Fruit fly (Drosophila melanogaster): ENCODE measurements around the gene Rpn12R.
A peak's percentile ranks its signal among the peaks of the same experiment; 100 is the strongest.

The Rpn12R gene

dm6 chr3L:15076380-15076779, 34.0 kb upstream of the Rpn12R start:
- peak; percentile 30 for TF ChIP-seq EcR (GFP tag; optimal IDR thresholded peaks at IDR 0.05)
- no peak for TF ChIP-seq Snoo (tag; optimal IDR thresholded peaks at IDR 0.05)
- TF ChIP-seq fd96Ca (GFP tag; IDR thresholded peaks at IDR 0.05) = no peak

- TF ChIP-seq rn (GFP tag; IDR thresholded peaks at IDR 0.05) (no peak), CG13204 (GFP tag; optimal IDR thresholded peaks at IDR 0.05) (no peak)
These were observed 31.3 kb upstream of the Rpn12R start for dm6 chr3L:15073680-15074079.

DNA sequence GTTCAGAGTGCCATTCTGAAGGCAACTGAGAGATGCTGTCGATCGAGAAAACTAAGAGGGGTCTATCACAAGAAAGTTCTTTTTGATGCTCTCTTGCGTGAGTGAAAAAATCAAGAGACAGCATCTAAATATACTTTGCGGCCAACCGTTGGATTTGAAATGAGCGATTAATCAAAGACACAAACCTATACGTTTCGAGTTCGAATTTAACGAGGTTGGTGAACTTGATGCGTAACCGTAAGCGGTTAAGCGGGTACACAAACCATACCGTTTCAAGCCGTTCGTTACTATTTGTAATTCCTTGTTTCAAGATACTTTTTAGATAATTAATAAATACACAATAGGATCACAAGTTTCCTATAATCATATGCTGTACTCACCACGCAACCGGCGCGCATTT, 29.8 kb upstream of the Rpn12R start:
- no peak for TF ChIP-seq Snoo (tag; optimal IDR thresholded peaks at IDR 0.05)
- TF ChIP-seq gl (tag; optimal IDR thresholded peaks at IDR 0.05) = no peak
- TF ChIP-seq rn (GFP tag; IDR thresholded peaks at IDR 0.05) = no peak
- no peak for TF ChIP-seq CG32121 (GFP tag; IDR thresholded peaks at IDR 0.05)

DNA sequence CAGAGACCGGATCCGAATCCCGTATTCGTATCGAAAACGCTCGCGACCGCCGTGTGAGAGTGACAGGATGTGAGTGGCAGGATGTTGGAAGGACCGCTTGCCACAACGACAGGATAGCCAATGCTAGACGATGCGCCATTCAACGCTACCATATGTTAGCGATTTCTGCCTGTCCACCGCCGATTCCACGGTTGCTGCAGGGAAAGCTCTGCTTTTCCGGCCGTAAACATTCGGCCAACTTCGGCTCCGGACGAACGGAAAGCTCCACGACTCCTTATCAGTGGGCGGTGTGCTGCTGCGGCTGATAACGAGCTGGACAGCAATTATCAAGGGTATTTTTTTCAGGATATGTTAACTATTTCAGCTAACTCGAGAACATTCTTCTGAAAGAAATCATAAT, 22.5 kb upstream of the Rpn12R start, which contains the start of gene Sytbeta:
Gene Sytbeta, minus strand, starts transcription at position 101 of the 400 bp plus-strand sequence.
- TF ChIP-seq fd96Ca (GFP tag; IDR thresholded peaks at IDR 0.05) (no peak), Pif1B (GFP tag; optimal IDR thresholded peaks at IDR 0.05) (no peak), Ets98B (GFP tag; IDR thresholded peaks at IDR 0.05) (no peak)

DNA sequence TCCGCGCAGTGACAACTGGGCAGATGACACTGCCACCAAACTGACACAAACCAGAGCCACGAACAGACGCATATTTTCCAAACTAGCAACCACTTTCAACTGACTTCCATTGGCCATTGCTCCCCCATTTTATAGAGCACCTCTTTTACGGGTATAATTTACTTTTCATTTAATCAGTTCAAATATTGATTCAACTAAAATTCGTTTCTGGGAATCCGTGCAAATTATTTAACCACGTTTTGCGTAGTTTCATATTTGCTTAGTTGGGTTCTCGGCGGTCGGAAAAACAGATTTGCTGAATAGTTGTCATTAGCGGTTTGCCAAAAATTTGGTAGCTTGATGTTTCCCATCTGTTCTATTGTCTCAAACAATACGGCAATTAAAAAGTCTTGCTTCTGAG, 19.2 kb upstream of the Rpn12R start, which contains the start of gene CG13460:
Gene CG13460, minus strand, starts transcription at position 101 of the 400 bp plus-strand sequence.
- TF ChIP-seq fd96Ca (GFP tag; IDR thresholded peaks at IDR 0.05) (no peak), CG8159 (tag; optimal IDR thresholded peaks at IDR 0.05) (no peak), D1 (tag; optimal IDR thresholded peaks at IDR 0.05) (no peak), Snoo (tag; optimal IDR thresholded peaks at IDR 0.05) (no peak), Pif1A (GFP tag; optimal IDR thresholded peaks at IDR 0.05) (no peak)

DNA sequence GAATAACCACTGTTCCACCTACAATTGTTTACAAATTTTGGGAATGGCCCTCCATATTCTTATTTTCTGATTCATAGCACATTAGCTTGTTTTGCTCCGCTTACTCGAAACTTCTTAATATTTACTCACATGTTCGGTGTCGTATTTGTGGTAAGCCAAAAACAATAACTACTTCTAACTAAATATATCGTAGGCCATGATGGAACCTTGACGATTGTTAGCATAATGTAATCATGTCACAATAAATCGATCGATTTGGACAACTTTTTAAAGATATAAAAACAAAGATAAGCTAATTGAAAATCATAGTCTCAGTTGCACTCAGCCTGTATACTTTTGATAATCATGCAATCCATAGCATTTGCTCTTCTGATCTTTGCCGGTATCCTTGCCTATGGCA, 12.1 kb upstream of the Rpn12R start, which contains the start of gene EAChm:
Gene EAChm, plus strand, starts transcription at position 301 of the 400 bp plus-strand sequence.
- TF ChIP-seq CG10348 (GFP tag; IDR thresholded peaks at IDR 0.05) = no peak

- no peak for TF ChIP-seq Snoo (tag; optimal IDR thresholded peaks at IDR 0.05)
- no peak for TF ChIP-seq CG13204 (GFP tag; optimal IDR thresholded peaks at IDR 0.05)
- no peak for TF ChIP-seq CG32121 (GFP tag; IDR thresholded peaks at IDR 0.05)
- no peak for TF ChIP-seq gl (tag; optimal IDR thresholded peaks at IDR 0.05)
- no peak for TF ChIP-seq fd96Ca (GFP tag; IDR thresholded peaks at IDR 0.05)
- TF ChIP-seq CG10348 (GFP tag; IDR thresholded peaks at IDR 0.05) = no peak
- TF ChIP-seq CG12605 (GFP tag; IDR thresholded peaks at IDR 0.05) = no peak
- no peak for TF ChIP-seq EcR (GFP tag; optimal IDR thresholded peaks at IDR 0.05)
- TF ChIP-seq Pif1A (GFP tag; optimal IDR thresholded peaks at IDR 0.05) = no peak
- TF ChIP-seq rn (GFP tag; IDR thresholded peaks at IDR 0.05) = no peak
These were observed 11.7 kb upstream of the Rpn12R start, which contains the start of gene CG18649 for dm6 chr3L:15054035-15054434. Gene CG18649, minus strand, starts transcription at chr3L:15054135.

- TF ChIP-seq CG13204 (GFP tag; optimal IDR thresholded peaks at IDR 0.05) = no peak
- no peak for TF ChIP-seq CG14655 (GFP tag; optimal IDR thresholded peaks at IDR 0.05)
- no peak for TF ChIP-seq CG34367 (tag; optimal IDR thresholded peaks at IDR 0.05)
- TF ChIP-seq CG15710 (tag; optimal IDR thresholded peaks at IDR 0.05) = no peak
- no peak for TF ChIP-seq CG12605 (GFP tag; IDR thresholded peaks at IDR 0.05)
- TF ChIP-seq D1 (tag; optimal IDR thresholded peaks at IDR 0.05) = no peak
- TF ChIP-seq CG4496 (GFP tag; IDR thresholded peaks at IDR 0.05) = no peak
- no peak for TF ChIP-seq Snoo (tag; optimal IDR thresholded peaks at IDR 0.05)
- no peak for TF ChIP-seq CG32121 (GFP tag; IDR thresholded peaks at IDR 0.05)
- TF ChIP-seq CG9948 (tag; optimal IDR thresholded peaks at IDR 0.05) = no peak
- TF ChIP-seq gl (tag; optimal IDR thresholded peaks at IDR 0.05) = no peak
- TF ChIP-seq CG17806 (tag; optimal IDR thresholded peaks at IDR 0.05) = no peak
- no peak for TF ChIP-seq CG8301 (tag; optimal IDR thresholded peaks at IDR 0.05)
- TF ChIP-seq CG8159 (tag; optimal IDR thresholded peaks at IDR 0.05) = no peak
- no peak for TF ChIP-seq rn (GFP tag; IDR thresholded peaks at IDR 0.05)
- TF ChIP-seq Pif1B (GFP tag; optimal IDR thresholded peaks at IDR 0.05) = no peak
- TF ChIP-seq fd96Ca (GFP tag; IDR thresholded peaks at IDR 0.05) = no peak
- no peak for TF ChIP-seq EcR (GFP tag; optimal IDR thresholded peaks at IDR 0.05)
- TF ChIP-seq CG10348 (GFP tag; IDR thresholded peaks at IDR 0.05) = no peak
These were observed 10.9 kb upstream of the Rpn12R start, which contains the start of gene CG43680 for dm6 chr3L:15053251-15053650. Gene CG43680, minus strand, starts transcription at chr3L:15053351.

- TF ChIP-seq CG15710 (tag; optimal IDR thresholded peaks at IDR 0.05) (no peak), Pif1A (GFP tag; optimal IDR thresholded peaks at IDR 0.05) (no peak), CG32121 (GFP tag; IDR thresholded peaks at IDR 0.05) (no peak), Pif1B (GFP tag; optimal IDR thresholded peaks at IDR 0.05) (no peak), CG12605 (GFP tag; IDR thresholded peaks at IDR 0.05) (no peak), CG34367 (tag; optimal IDR thresholded peaks at IDR 0.05) (no peak), Ets98B (GFP tag; IDR thresholded peaks at IDR 0.05) (no peak), CG10348 (GFP tag; IDR thresholded peaks at IDR 0.05) (no peak), CG14655 (GFP tag; optimal IDR thresholded peaks at IDR 0.05) (no peak), CG17806 (tag; optimal IDR thresholded peaks at IDR 0.05) (no peak), CG8159 (tag; optimal IDR thresholded peaks at IDR 0.05) (no peak), CG9948 (tag; optimal IDR thresholded peaks at IDR 0.05) (no peak), D1 (tag; optimal IDR thresholded peaks at IDR 0.05) (no peak), fd96Ca (GFP tag; IDR thresholded peaks at IDR 0.05) (no peak)
These were observed 10.0 kb upstream of the Rpn12R start, which contains the start of gene CG13461 for dm6 chr3L:15052390-15052789. Gene CG13461, minus strand, starts transcription at chr3L:15052490.
